Fruit fly (Drosophila melanogaster) ovary, adult (tissue): ENCODE data around the gene CG5107.

Experiments used
- CG17801 ChIP-seq: fragments of 200-800 bp; optimal IDR thresholded peaks from 2 replicates; lab custom pipeline; 2019; ENCODE audit warnings: missing biosample characterization, mild to moderate bottlenecking, missing genetic modification characterization, moderate library complexity; ENCODE audit not compliant: partially characterized antibody

Gene CG5107

DNA sequence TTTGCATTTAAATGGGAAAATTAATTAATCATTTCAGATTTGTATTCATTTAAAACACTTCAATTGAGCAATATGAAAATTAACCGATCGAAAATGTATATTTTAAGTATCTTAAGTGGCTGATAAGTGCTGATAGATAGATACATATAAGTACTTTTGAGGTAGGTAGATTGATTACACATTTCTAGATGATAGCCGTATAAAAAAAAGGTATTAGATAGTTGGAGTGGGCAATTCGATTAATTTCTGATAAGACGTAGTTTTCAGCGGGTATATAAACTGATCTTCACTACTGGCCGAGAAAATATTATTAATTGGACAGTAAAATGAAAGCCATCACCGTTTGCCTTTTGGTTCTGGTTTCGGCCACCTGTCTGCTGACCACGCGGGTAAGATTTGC, at the start of gene CG5107:
Gene CG5107 (plus strand): TSS at position 301 of the 400 bp plus-strand sequence.
- TF ChIP-seq CG17801 (GFP tag; lab: Kevin White, UChicago), result no peak

- TF ChIP-seq CG17801 (GFP tag; lab: Kevin White, UChicago), result no peak
Measured at dm6 chr3R:25457097-25457496, 47.9 kb upstream of the CG5107 start.

- no peak for TF ChIP-seq CG17801 (GFP tag; lab: Kevin White, UChicago)
Measured at dm6 chr3R:25459200-25459809, 45.7 kb upstream of the CG5107 start.

DNA sequence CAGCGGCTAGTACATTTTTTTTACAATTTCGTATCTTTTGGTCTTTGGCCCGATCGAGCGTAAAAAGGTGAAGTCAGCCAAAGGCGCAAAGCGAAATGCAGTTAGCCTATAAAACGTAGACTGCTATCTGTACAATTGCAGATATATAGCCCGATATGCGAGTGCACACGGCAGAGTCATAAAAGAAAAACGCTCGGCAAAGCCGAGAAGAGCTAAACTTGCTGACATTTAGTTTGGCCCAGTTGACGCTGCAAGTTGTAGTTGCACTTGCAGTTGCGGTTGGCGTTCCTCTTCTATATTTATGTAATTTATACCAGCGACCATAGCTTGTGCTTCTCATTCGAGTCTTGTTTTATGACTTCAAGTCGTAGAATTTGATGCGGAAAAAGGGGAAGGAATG, 44.3 kb upstream of the CG5107 start:
- TF ChIP-seq CG17801 (GFP tag; lab: Kevin White, UChicago), result no peak

DNA sequence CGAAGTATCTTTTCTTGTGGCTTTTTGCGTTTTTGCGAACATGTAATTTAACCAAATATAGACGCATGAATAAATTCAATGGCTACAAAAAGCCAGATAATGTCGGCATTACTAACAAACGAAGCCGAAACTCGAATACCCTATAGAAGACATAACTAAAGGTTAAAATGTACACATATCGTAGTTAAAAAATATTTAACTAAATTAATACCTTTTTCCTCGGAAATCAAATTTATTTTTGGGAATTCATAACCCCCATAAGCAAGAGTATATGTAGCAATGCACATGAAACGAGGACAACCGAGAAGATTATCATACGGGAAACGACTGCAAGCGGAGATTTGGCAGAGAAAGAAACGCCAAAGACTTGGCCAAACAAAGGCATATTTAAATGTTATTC, 43.3 kb upstream of the CG5107 start:
- no peak for TF ChIP-seq CG17801 (GFP tag; lab: Kevin White, UChicago)

- TF ChIP-seq CG17801 (GFP tag; lab: Kevin White, UChicago), result no peak
Measured at dm6 chr3R:25462642-25463317, 42.2 kb upstream of the CG5107 start.

- no peak for TF ChIP-seq CG17801 (GFP tag; lab: Kevin White, UChicago)
Measured at dm6 chr3R:25466166-25466565, 38.8 kb upstream of the CG5107 start.

dm6 chr3R:25471853-25472634, 32.9 kb upstream of the CG5107 start:
- TF ChIP-seq CG17801 (GFP tag; lab: Kevin White, UChicago), result no peak

DNA sequence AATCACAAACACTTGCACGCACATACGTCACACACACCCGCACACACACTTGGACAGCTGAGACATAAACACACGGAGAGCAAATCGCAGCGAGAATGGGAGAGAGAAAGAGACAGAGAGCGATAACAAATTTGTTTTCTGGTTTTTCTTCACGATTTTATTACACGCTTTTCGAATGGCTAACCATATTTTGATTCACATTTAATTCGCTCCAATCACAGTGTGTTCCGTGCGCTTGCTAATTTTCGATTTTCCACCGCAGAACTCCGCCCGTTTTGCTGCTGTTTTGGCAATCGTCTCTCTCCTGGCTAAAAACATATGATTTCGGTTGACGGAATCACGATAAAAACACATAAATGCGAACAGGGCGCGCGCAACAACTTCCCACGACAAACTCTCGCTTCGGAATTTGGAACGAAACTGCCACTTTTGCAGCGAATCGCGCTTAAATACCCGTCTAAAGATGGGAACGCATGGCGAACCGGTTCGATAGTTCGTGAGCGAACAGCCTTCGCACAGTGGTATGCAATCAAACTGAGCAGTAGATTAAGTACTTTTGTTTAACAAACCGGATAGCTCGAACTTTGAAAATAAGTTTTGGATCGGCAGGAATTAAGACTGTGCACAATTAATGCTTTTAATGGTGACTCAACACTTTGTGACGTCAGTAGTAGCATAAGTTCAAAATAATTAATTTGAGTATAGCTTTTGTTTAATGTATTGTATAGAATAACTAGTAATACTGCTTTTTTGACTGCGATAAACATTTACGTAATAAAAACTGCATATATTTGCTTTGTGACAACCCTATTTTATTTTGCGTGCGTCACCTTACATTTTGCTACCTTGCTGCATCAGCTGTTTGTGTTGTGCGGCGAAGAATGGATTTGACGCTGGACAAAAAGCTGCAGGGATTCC, 32.1 kb upstream of the CG5107 start, which contains the start of the genes Fur1 and Vps33B:
Gene Fur1 (minus strand): TSS at position 424 of the 918 bp plus-strand sequence.
Gene Vps33B (plus strand): TSS at position 856 of the 918 bp plus-strand sequence.
- TF ChIP-seq CG17801 (GFP tag; lab: Kevin White, UChicago), result peak; percentile 95

dm6 chr3R:25476744-25477143, 28.2 kb upstream of the CG5107 start, which contains the start of the genes CG4553 and MED28:
TSS of gene CG4553 (minus strand) at chr3R:25476915.
TSS of gene MED28 (plus strand) at chr3R:25477003.
- peak; percentile 24 for TF ChIP-seq CG17801 (GFP tag; lab: Kevin White, UChicago)

dm6 chr3R:25482463-25483173, 22.4 kb upstream of the CG5107 start, which contains the start of the genes XNP, CG42488 and CG5116:
TSS of gene XNP (minus strand) at chr3R:25482834.
TSS of gene CG42488 (plus strand) at chr3R:25483098.
TSS of gene CG5116 (plus strand) at chr3R:25483098.
- peak; percentile 63 for TF ChIP-seq CG17801 (GFP tag; lab: Kevin White, UChicago)

DNA sequence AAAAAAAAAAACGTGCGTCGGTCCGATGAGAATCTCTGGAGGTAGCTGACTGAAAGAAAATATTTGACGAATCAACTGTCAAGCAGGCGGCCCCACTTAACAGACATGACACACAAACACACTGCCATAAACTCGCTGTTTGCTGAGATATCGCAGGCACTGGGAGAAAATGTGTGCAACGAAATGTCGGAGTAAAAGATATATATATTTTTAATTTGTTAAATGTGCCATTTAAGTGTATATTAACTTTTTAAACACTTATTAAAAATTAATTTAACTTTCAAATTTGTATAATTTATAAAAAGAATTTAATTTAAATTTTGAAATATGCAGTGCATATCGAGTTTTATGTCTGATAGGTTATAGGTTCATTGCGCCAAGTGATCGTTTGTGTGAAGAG, 15.9 kb upstream of the CG5107 start:
- peak; percentile 17 for TF ChIP-seq CG17801 (GFP tag; lab: Kevin White, UChicago)

dm6 chr3R:25489685-25490084, 15.3 kb upstream of the CG5107 start:
- TF ChIP-seq CG17801 (GFP tag; lab: Kevin White, UChicago), result no peak
